Fruit fly (Drosophila melanogaster): ENCODE results near the gene Polr3H.

Gene Polr3H

DNA sequence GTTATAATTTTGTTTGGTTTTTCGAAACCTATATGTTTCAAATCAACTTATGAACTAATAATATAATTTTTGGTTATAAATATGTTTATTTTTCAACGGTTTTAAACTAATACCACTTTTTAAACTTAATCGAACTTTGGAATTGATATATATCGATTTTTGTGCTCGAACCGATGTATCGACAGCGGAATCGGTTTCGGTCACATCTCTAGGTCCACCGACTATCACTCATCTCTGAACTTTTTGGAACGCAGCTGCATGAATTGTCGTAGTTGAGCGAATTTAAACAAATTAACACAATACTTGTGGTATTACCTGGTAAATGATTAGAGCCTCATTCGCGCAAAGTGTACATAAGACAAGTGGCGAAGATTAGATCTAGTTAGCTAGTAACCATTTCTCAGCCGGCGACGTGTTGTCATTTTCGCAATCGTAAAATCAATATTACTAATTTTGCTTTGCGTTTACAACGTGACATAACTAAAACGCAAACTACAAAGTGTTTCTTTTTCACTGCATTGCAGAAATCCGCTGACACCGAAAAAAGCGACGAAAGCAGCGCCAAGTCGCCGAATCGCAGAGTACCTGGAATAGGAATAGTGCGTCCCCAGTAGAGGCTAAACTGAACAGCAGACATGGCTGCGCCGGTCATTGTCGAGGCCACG lies 20.6 kb upstream of the Polr3H start, which contains the start of gene Apt1 (continued):
- TF ChIP-seq Hnf4 (GFP tag; optimal IDR thresholded peaks at IDR 0.05) = peak; percentile 81

DNA sequence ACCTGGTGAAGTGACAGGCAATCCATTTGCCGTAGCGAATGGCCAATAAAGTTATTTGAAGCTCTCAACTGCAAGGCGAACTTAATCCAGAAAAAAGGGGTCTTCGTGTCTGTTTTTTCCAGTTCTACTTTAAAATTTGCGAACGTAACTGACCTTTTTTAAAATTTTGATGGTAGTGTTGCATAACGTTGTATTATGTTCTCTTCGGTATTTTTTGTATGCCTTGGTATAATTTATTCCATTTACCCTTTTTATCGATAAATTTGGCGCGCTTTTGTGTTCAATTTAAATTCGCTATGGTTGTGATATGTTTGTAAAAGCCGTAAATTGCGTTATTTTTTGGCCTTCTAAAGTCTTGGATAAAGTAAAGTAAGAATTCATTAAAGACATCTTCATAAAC lies 17.9 kb upstream of the Polr3H start:
- no peak for TF ChIP-seq fru (GFP tag; optimal IDR thresholded peaks at IDR 0.05)
- TF ChIP-seq woc (GFP tag; optimal IDR thresholded peaks at IDR 0.05) = no peak
- TF ChIP-seq Rel (GFP tag; optimal IDR thresholded peaks at IDR 0.05) = no peak
- TF ChIP-seq Rel (tag; optimal IDR thresholded peaks at IDR 0.05) = no peak
- TF ChIP-seq foxo (GFP tag; optimal IDR thresholded peaks at IDR 0.05) = peak in 1 of 2 experiments; percentile 4
- TF ChIP-seq CG9705 (GFP tag; optimal IDR thresholded peaks at IDR 0.05) = no peak
- TF ChIP-seq tai (GFP tag; optimal IDR thresholded peaks at IDR 0.05) = peak; percentile 40
- no peak for TF ChIP-seq N (GFP tag; optimal IDR thresholded peaks at IDR 0.05)
- TF ChIP-seq pan (optimal IDR thresholded peaks at IDR 0.05) = no peak
- TF ChIP-seq Dif (GFP tag; optimal IDR thresholded peaks at IDR 0.05; ENCODE audit: partially characterized antibody) = no peak
- TF ChIP-seq br (GFP tag; optimal IDR thresholded peaks at IDR 0.05) = no peak
- TF ChIP-seq jim (GFP tag; optimal IDR thresholded peaks at IDR 0.05) = no peak
- TF ChIP-seq Myc (optimal IDR thresholded peaks at IDR 0.05) = no peak
- peak; percentile 6 for TF ChIP-seq Jra (GFP tag; optimal IDR thresholded peaks at IDR 0.05)
- no peak for TF ChIP-seq ey (GFP tag; optimal IDR thresholded peaks at IDR 0.05)
- no peak for TF ChIP-seq CG32264 (GFP tag; optimal IDR thresholded peaks at IDR 0.05)
- TF ChIP-seq CrebA (GFP tag; optimal IDR thresholded peaks at IDR 0.05; ENCODE audit: borderline replicate concordance) = no peak
- peak; percentile 1 for TF ChIP-seq brk (GFP tag; optimal IDR thresholded peaks at IDR 0.05)
- TF ChIP-seq Dfd (GFP tag; optimal IDR thresholded peaks at IDR 0.05) = no peak
- no peak for TF ChIP-seq dmrt93B (GFP tag; optimal IDR thresholded peaks at IDR 0.05)
- TF ChIP-seq dsf (GFP tag; optimal IDR thresholded peaks at IDR 0.05; ENCODE audit: borderline replicate concordance) = peak; percentile 1
- TF ChIP-seq usp (GFP tag; optimal IDR thresholded peaks at IDR 0.05) = no peak
- TF ChIP-seq Hnf4 (GFP tag; optimal IDR thresholded peaks at IDR 0.05) = peak; percentile 37
- no peak for TF ChIP-seq sv (GFP tag; optimal IDR thresholded peaks at IDR 0.05)
- TF ChIP-seq Abd-B (GFP tag; optimal IDR thresholded peaks at IDR 0.05) = no peak
- no peak for TF ChIP-seq h (GFP tag; optimal IDR thresholded peaks at IDR 0.05)
- no peak for TF ChIP-seq HLH106 (tag; optimal IDR thresholded peaks at IDR 0.05)
- TF ChIP-seq Vsx2 (GFP tag; optimal IDR thresholded peaks at IDR 0.05; ENCODE audit: partially characterized antibody) = no peak

DNA sequence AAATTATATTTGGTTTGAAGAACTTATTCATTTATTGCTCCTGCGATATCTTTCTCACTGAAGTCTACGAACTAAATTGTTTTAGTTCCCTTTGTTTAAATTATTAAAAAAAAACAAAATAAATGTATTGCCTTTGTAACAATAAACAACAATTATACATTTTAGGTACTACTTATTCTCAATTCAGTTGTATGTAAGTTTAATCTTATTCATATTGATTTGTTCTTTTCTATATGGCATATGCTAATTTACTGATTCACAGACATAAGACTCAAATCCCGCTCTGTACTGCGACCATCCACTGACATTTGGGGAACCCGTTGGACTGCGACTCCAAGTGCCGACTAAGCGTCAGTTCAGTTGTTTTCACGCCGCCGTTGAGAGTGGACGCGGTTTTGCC lies 17.5 kb upstream of the Polr3H start, which contains the start of gene CG32091:
CG32091 (plus strand) TSS at position 301 of the 400 bp plus-strand sequence.
- TF ChIP-seq ey (GFP tag; optimal IDR thresholded peaks at IDR 0.05) (no peak), foxo (GFP tag; optimal IDR thresholded peaks at IDR 0.05) (no peak), Sp1 (GFP tag; optimal IDR thresholded peaks at IDR 0.05) (no peak), OdsH (GFP tag; optimal IDR thresholded peaks at IDR 0.05) (no peak), Vsx2 (GFP tag; optimal IDR thresholded peaks at IDR 0.05; ENCODE audit: partially characterized antibody) (no peak), tai (GFP tag; optimal IDR thresholded peaks at IDR 0.05) (no peak), Rel (GFP tag; optimal IDR thresholded peaks at IDR 0.05) (no peak), Rel (tag; optimal IDR thresholded peaks at IDR 0.05) (peak; percentile 41), Hr78 (GFP tag; optimal IDR thresholded peaks at IDR 0.05) (no peak)

DNA sequence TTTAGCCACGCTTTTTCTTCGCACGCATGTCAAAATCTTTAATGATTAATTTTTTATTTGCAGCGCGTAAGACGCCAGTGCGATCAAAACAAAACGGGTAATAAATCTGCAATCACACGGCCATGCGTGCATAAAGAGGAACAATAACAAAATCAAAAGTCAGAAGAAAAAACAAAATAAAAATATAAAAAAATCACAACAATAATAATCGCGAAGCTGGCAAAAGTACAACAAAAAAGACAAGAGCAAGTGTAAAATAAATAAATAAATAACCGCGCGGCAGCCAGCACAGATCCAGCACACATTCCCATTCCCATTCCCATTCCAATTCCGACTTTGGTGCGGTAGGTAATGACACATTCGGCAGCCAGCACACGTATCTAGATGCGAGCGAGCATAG lies 14.0 kb upstream of the Polr3H start:
- no peak for TF ChIP-seq N (GFP tag; optimal IDR thresholded peaks at IDR 0.05)

DNA sequence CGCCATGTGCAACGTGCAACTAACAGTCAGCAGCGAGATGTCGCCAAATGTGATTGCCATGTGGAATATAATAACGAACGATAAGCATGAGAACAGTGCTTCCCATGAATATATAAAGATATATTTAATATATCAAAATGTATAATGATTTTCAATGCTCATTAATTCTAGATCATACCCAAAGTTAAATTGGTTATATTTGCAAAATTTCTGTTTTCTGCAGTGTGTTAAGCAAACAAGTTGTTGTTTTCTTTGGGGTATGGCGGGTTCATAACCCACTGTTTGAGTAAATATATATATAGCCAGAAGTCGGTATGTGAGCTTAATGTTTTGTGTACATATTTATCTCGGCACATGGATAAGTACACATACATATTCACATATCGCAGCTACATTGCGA lies 11.7 kb upstream of the Polr3H start:
- TF ChIP-seq fru (GFP tag; optimal IDR thresholded peaks at IDR 0.05) (no peak), Hnf4 (GFP tag; optimal IDR thresholded peaks at IDR 0.05) (no peak), OdsH (GFP tag; optimal IDR thresholded peaks at IDR 0.05) (no peak), Hr78 (GFP tag; optimal IDR thresholded peaks at IDR 0.05) (no peak), psq (GFP tag; optimal IDR thresholded peaks at IDR 0.05) (no peak), Dfd (GFP tag; optimal IDR thresholded peaks at IDR 0.05) (no peak), dsf (GFP tag; optimal IDR thresholded peaks at IDR 0.05; ENCODE audit: borderline replicate concordance) (no peak), Hr83 (GFP tag; optimal IDR thresholded peaks at IDR 0.05; ENCODE audit: poor library complexity, severe bottlenecking) (no peak), Jra (GFP tag; optimal IDR thresholded peaks at IDR 0.05) (no peak), Rel (GFP tag; optimal IDR thresholded peaks at IDR 0.05) (no peak), Rel (tag; optimal IDR thresholded peaks at IDR 0.05) (no peak), jim (GFP tag; optimal IDR thresholded peaks at IDR 0.05) (no peak), GATAd (GFP tag; optimal IDR thresholded peaks at IDR 0.05) (no peak), Myc (optimal IDR thresholded peaks at IDR 0.05) (no peak), dl (GFP tag; optimal IDR thresholded peaks at IDR 0.05; ENCODE audit: insufficient read depth in 1 of 2, partially characterized antibody in 2 of 2) (no peak), pan (optimal IDR thresholded peaks at IDR 0.05) (no peak), lola (GFP tag; optimal IDR thresholded peaks at IDR 0.05) (no peak), N (GFP tag; optimal IDR thresholded peaks at IDR 0.05) (no peak)
